Fruit fly (Drosophila melanogaster): Measurements from ENCODE around the gene Eig71Ej.

Eig71Ej gene

dm6 chr3L:15636359-15636758, 24.5 kb downstream of the Eig71Ej start:
- TF ChIP-seq CG8478 (optimal IDR thresholded peaks at IDR 0.05), result no peak
- no peak for TF ChIP-seq CTCF (optimal IDR thresholded peaks at IDR 0.05)

DNA sequence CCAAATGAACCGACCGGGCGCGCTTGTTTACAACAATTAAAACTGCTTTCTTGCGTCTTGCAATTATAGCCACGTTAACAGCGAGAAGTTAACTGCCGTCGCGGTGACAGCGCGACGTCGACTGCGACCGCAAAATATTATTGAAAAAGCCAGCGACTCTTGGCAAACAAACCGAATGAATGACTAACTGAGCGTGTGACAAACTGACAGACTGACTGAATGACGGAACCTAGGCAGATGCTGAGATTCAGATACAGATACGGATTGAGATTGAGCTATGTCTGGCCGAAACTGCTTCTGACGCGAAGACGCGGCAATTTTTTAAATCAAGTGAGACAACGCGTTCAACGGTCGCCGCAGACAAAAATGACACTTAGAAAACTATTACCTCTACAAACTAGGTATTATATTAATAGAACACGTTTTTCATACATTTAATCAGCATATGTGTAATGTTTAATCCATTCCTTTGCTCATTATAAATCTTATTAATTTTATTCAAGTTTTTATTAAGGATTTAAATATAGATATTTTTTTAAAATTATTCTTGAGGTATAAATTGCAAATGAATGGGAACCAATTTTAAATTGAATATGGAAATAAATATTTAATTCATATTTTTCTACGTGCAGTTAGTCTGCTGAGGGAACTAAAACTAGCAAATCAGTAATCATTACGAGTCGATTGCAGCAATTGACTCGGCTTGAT, 26.3 kb downstream of the Eig71Ej start:
- TF ChIP-seq CTCF (optimal IDR thresholded peaks at IDR 0.05), result no peak
- no peak for TF ChIP-seq CG8478 (optimal IDR thresholded peaks at IDR 0.05)

DNA sequence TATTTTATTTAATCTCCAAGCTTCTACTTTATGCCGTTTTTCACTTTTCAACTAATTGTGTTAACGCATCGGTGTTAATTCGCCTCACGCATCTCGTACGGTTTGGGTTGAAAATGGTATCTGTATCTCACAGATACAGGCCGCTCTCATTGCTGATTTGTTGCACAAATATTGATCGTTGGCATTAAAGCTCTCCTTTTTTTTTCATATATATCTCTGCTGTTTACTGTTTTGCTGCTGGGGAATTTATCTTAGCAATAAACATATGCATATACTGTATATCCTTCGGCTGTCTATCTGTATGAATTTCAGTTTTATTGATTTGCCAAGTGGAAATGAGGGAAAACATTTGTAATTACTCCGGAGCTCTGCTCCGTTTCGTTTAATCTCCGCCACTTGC, 28.2 kb downstream of the Eig71Ej start:
- no peak for TF ChIP-seq CTCF (optimal IDR thresholded peaks at IDR 0.05)
- TF ChIP-seq CG8478 (optimal IDR thresholded peaks at IDR 0.05), result no peak

DNA sequence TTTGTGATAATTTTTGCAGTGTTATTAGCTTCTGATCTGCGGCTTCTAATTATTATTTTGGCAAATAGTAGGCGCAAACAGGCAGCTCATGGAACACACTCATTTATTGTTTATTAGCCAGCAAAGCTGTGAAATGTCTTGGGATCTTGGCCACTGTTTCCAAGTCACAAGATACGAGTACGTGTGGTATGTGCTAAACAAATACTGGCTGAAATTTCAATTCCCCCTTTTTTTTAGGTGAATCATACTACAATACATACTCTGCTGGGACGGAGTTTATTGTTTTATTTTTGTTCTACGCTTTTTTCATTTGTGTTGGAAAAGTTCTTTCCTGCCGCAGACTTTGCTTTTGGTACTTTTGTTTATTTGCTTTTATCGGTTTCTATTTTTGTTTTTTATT, 29.7 kb downstream of the Eig71Ej start:
- TF ChIP-seq CTCF (optimal IDR thresholded peaks at IDR 0.05) (no peak), CG8478 (optimal IDR thresholded peaks at IDR 0.05) (no peak)

DNA sequence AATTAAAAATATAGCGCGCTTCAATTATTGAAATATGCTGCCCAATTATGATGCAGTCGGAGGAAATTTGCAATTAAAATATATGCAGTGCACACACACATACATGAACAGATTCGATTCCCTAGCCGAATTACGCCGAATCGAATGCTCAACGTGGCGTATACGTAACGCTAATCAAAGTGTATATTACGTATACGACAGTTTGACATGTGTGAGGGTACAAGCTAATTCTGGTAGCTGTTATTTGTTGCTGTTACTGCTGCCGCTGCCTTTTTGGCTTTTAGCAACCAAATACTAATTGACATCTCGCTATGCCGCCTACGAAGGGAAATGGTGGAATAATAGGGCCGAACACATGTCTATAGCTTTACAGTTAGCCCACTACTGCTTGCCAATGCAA, 33.5 kb downstream of the Eig71Ej start:
- TF ChIP-seq CG8478 (optimal IDR thresholded peaks at IDR 0.05), result no peak
- TF ChIP-seq CTCF (optimal IDR thresholded peaks at IDR 0.05), result no peak

DNA sequence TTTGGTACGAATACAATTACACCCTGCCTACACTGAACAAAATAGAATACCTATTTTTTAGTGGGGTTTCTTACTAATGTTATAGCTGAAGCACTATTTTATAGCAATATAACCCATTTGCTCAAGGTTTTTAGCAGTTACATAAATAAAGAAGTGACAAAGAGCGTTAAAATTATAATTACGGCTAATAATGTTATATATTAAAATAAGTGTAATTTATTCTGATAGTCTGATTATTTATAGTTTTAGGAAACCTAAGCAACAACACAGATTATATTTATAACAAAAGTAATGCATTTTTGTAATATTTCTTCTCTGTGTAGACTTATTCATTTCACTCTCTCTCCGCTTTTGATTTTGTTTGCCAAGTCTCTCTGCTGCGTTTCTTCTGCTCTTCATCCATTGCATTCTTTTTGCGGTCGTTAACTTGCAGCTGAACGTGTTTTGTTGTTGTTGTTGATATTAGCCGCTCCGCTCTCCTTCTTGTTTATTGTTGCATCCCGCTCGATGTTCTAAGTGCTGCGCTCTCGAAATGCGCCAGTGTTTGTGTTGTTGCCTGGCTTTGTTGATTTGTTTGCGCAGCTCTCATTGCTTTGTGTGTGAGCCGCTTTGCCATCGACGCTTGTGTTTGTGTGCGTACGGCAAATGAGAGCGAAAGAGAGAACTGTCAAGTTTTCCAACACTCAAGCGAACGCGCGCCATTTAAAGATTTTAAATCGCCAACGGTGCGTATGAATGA, 35.0 kb downstream of the Eig71Ej start:
- TF ChIP-seq CTCF (optimal IDR thresholded peaks at IDR 0.05) (no peak), CG8478 (optimal IDR thresholded peaks at IDR 0.05) (no peak)

- TF ChIP-seq CG8478 (optimal IDR thresholded peaks at IDR 0.05), result no peak
- TF ChIP-seq CTCF (optimal IDR thresholded peaks at IDR 0.05), result no peak
Observed at dm6 chr3L:15624944-15625610, 35.7 kb downstream of the Eig71Ej start.

dm6 chr3L:15624097-15624496, 36.7 kb downstream of the Eig71Ej start:
- no peak for TF ChIP-seq CG8478 (optimal IDR thresholded peaks at IDR 0.05)
- TF ChIP-seq CTCF (optimal IDR thresholded peaks at IDR 0.05), result no peak

DNA sequence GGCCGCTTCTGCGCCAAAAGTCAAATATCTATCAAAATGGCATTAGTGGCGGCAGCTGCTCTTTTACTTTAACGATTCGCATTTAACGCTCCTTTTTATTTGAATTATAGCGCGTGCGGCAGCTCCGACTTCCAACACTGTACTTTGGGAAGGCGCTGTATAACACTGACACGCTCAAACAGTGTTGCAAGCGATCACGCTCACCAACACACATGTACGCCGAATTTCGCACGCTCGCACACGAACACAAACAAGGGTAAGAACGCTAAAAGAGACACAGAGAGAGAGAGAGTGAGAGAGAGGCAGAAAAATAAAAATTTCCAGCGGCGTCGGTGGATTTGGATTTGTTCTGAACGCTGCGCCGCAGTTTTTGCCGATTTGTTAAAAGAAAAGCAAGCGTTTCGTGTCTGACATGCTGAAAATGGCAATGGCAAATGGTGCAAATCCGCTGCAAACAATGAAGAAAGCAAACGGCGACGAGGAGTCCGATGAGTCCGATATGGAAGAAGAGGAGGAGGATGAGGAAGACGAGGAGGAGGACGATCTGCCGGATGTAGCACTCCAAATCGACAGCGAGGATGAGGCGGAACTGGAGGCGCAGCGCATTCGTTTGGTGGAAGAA, 41.1 kb downstream of the Eig71Ej start, which contains the start of gene Phs:
Phs (plus strand) TSS at position 276 of the 622 bp plus-strand sequence.
- TF ChIP-seq CTCF (optimal IDR thresholded peaks at IDR 0.05), result peak in 1 of 2 experiments; percentile 11
- TF ChIP-seq CG8478 (optimal IDR thresholded peaks at IDR 0.05), result no peak

DNA sequence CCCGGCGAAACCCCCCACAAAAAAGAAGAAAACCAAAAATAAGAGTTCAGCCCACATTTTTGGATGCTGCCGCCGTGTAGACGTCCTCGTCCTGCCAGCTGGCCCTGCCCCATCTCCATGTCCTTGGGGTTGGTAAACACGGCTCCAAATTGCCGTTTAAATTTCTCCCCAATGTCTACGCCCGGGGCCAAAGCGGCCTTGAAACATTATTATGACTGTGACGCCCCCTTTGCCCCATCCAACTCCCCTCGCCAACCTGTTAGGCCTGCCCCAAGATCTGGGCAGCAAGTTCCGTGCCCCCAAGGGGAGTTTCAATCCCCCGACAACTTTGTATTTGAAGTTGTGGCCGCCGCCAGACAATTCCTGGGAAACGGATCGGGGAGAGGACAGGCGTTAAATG, 43.9 kb downstream of the Eig71Ej start:
- TF ChIP-seq CTCF (optimal IDR thresholded peaks at IDR 0.05), result no peak
- TF ChIP-seq CG8478 (optimal IDR thresholded peaks at IDR 0.05), result no peak

DNA sequence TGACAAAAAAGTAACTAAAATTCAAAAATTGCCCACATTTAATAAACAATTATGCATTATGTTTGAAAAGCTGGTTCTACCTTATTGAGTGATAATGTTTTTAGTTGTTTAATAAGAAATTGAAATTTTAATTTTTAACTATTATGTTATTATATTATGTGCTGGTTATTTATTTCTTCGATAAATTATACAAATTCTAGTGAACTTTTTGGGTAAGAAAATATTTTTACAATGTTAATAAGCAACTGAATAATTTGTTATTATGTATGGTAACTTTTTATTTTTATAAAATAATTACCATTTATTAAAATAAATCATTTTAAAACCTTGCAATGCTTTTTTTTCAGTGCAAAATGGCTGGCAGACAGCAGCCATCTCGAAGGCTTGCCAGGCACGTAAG, 44.3 kb downstream of the Eig71Ej start:
- TF ChIP-seq CTCF (optimal IDR thresholded peaks at IDR 0.05) (no peak), CG8478 (optimal IDR thresholded peaks at IDR 0.05) (no peak)

dm6 chr3L:15612728-15613127, 48.1 kb downstream of the Eig71Ej start, which contains the start of gene CG13449:
TSS of gene CG13449 (minus strand) at chr3L:15612828.
- TF ChIP-seq CTCF (optimal IDR thresholded peaks at IDR 0.05) (no peak), CG8478 (optimal IDR thresholded peaks at IDR 0.05) (no peak)

All from S2 (cell line).